Worm (Caenorhabditis elegans) whole organism, mixed stage, embryonic: ENCODE measurements around the gene F13A2.1.

ENCODE experiments used
- M03D4.4 ChIP-seq: sonication (generic microtip); optimal IDR thresholded peaks from 2 replicates; lab custom pipeline; 2017; ENCODE audit warnings: mild to moderate bottlenecking, missing genetic modification characterization, missing compliant biosample characterization
- bed-3 ChIP-seq: fragments of 200-800 bp; sonication (Bioruptor generic); optimal IDR thresholded peaks from 3 replicates; lab custom pipeline; 2018; ENCODE audit warnings: mild to moderate bottlenecking, missing genetic modification characterization, moderate library complexity, missing compliant biosample characterization
- ceh-39 ChIP-seq: fragments of 150-350 bp; optimal IDR thresholded peaks from 2 replicates; lab custom pipeline; 2014; ENCODE audit warnings: missing biosample characterization, missing genetic modification characterization
- ceh-43 ChIP-seq: fragments of 200-800 bp; sonication (Bioruptor generic); optimal IDR thresholded peaks from 2 replicates; lab custom pipeline; 2018; ENCODE audit warnings: mild to moderate bottlenecking, missing genetic modification characterization, moderate library complexity, missing compliant biosample characterization
- ceh-83 ChIP-seq: fragments of 200-800 bp; sonication (Bioruptor generic); optimal IDR thresholded peaks from 2 replicates; lab custom pipeline; 2018; ENCODE audit warnings: mild to moderate bottlenecking, missing genetic modification characterization, missing compliant biosample characterization
- ces-1 ChIP-seq: fragments of 150-350 bp; optimal IDR thresholded peaks from 2 replicates; lab custom pipeline; 2014; ENCODE audit warnings: missing biosample characterization, missing genetic modification reagents, missing genetic modification characterization
- cnd-1 ChIP-seq: fragments of 200-800 bp; sonication (Bioruptor generic); optimal IDR thresholded peaks from 2 replicates; lab custom pipeline; 2018; ENCODE audit warnings: mild to moderate bottlenecking, missing genetic modification characterization, missing compliant biosample characterization
- drap-1 ChIP-seq: fragments of 200-800 bp; sonication (Bioruptor generic); optimal IDR thresholded peaks from 3 replicates; lab custom pipeline; 2018; ENCODE audit warnings: mild to moderate bottlenecking, missing genetic modification characterization, missing compliant biosample characterization
- elt-1 ChIP-seq: sonication (generic microtip); optimal IDR thresholded peaks from 2 replicates; lab custom pipeline; 2017; ENCODE audit warnings: missing genetic modification characterization, mild to moderate bottlenecking, missing compliant biosample characterization, antibody characterized with exemption, moderate library complexity, borderline replicate concordance; ENCODE audit not compliant: insufficient read depth
- elt-3 ChIP-seq: fragments of 150-350 bp; optimal IDR thresholded peaks from 2 replicates; lab custom pipeline; 2014; ENCODE audit warnings: missing biosample characterization, missing genetic modification characterization
- flh-1 ChIP-seq: fragments of 200-800 bp; sonication (Bioruptor generic); optimal IDR thresholded peaks from 2 replicates; lab custom pipeline; 2018; ENCODE audit warnings: mild to moderate bottlenecking, missing genetic modification characterization, moderate library complexity, missing compliant biosample characterization
- ham-2 ChIP-seq: fragments of 200-800 bp; sonication (Bioruptor generic); optimal IDR thresholded peaks from 2 replicates; lab custom pipeline; 2018; ENCODE audit warnings: mild to moderate bottlenecking, missing genetic modification characterization, missing compliant biosample characterization
- hlh-1 ChIP-seq: fragments of 150-350 bp; optimal IDR thresholded peaks from 2 replicates; lab custom pipeline; 2014; ENCODE audit warnings: missing biosample characterization, missing genetic modification reagents, missing genetic modification characterization
- lin-13 ChIP-seq: fragments of 150-350 bp; optimal IDR thresholded peaks from 2 replicates; lab custom pipeline; 2014; ENCODE audit warnings: missing biosample characterization, missing genetic modification characterization
- lin-32 ChIP-seq: fragments of 200-800 bp; sonication (Bioruptor generic); optimal IDR thresholded peaks from 2 replicates; lab custom pipeline; 2018; ENCODE audit warnings: mild to moderate bottlenecking, missing genetic modification characterization, missing compliant biosample characterization
- lsy-2 ChIP-seq: fragments of 150-350 bp; optimal IDR thresholded peaks from 2 replicates; lab custom pipeline; 2014; ENCODE audit warnings: missing biosample characterization, missing genetic modification characterization
- mab-5 ChIP-seq: fragments of 150-350 bp; optimal IDR thresholded peaks from 2 replicates; lab custom pipeline; 2014; ENCODE audit warnings: missing biosample characterization, missing genetic modification characterization
- mep-1 ChIP-seq: fragments of 150-350 bp; optimal IDR thresholded peaks from 2 replicates; lab custom pipeline; 2017; ENCODE audit warnings: missing biosample characterization, missing genetic modification reagents, missing genetic modification characterization, inconsistent platforms
- mls-2 ChIP-seq: sonication (generic microtip); optimal IDR thresholded peaks from 2 replicates; lab custom pipeline; 2016; ENCODE audit warnings: mild to moderate bottlenecking, missing genetic modification characterization, moderate library complexity, missing compliant biosample characterization
- nhr-12 ChIP-seq: fragments of 150-350 bp; optimal IDR thresholded peaks from 2 replicates; lab custom pipeline; 2014; ENCODE audit warnings: missing biosample characterization, missing genetic modification characterization
- nhr-2 ChIP-seq: fragments of 150-350 bp; optimal IDR thresholded peaks from 2 replicates; lab custom pipeline; 2014; ENCODE audit warnings: missing biosample characterization, missing genetic modification characterization
- nhr-237 ChIP-seq: fragments of 150-350 bp; optimal IDR thresholded peaks from 2 replicates; lab custom pipeline; 2014; ENCODE audit warnings: missing biosample characterization, missing genetic modification characterization
- pha-4 ChIP-seq: fragments of 150-350 bp; optimal IDR thresholded peaks from 2 replicates; lab custom pipeline; 2018; ENCODE audit warnings: missing biosample characterization, missing genetic modification reagents, missing genetic modification characterization
- snpc-4 ChIP-seq: fragments of 150-350 bp; optimal IDR thresholded peaks from 2 replicates; lab custom pipeline; 2014; ENCODE audit warnings: missing biosample characterization, missing genetic modification characterization
- sptf-1 ChIP-seq: sonication (generic microtip); optimal IDR thresholded peaks from 2 replicates; lab custom pipeline; 2017; ENCODE audit warnings: mild to moderate bottlenecking, missing genetic modification characterization, moderate library complexity, missing compliant biosample characterization
- unc-120 ChIP-seq: sonication (generic microtip); optimal IDR thresholded peaks from 2 replicates; lab custom pipeline; 2017; ENCODE audit warnings: missing genetic modification characterization, missing compliant biosample characterization; ENCODE audit not compliant: poor library complexity, severe bottlenecking
- unc-39 ChIP-seq: fragments of 150-350 bp; optimal IDR thresholded peaks from 2 replicates; lab custom pipeline; 2014; ENCODE audit warnings: missing biosample characterization, missing genetic modification characterization
- unc-62 ChIP-seq: fragments of 150-350 bp; optimal IDR thresholded peaks from 2 replicates; lab custom pipeline; 2014; ENCODE audit warnings: missing biosample characterization, missing genetic modification reagents, missing genetic modification characterization
- zip-8 ChIP-seq: fragments of 150-350 bp; optimal IDR thresholded peaks from 2 replicates; lab custom pipeline; 2014; ENCODE audit warnings: missing biosample characterization, missing genetic modification characterization

Gene F13A2.1

DNA sequence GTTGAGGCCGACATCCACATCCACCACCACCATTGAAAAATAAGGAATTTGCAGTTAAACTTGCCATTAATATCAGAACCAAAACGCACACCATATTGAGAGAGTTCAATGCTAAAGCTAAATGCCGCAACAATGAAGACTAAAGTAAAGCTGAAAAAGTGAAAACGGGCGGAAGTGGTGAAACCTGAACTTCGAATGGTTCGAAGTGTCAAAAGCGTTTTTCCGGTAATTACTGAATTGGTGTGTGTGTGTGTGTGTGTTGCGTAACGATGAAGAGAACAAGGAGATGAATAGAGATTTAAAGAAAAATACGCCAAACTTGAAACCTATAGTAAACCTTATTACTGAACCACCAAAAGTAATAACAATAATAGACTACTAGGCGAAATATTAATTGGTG lies 17.7 kb downstream of the F13A2.1 start, which contains the start of gene grl-13:
TSS of gene grl-13 (minus strand) at position 101 of the 400 bp plus-strand sequence.
- TF ChIP-seq snpc-4 (no peak), elt-3 (no peak), mab-5 (tag; lab: Kevin White, UChicago) (no peak), mls-2 (tag; lab: Kevin White, UChicago) (no peak), ceh-43 (GFP tag; lab: Kevin White, UChicago) (no peak)

DNA sequence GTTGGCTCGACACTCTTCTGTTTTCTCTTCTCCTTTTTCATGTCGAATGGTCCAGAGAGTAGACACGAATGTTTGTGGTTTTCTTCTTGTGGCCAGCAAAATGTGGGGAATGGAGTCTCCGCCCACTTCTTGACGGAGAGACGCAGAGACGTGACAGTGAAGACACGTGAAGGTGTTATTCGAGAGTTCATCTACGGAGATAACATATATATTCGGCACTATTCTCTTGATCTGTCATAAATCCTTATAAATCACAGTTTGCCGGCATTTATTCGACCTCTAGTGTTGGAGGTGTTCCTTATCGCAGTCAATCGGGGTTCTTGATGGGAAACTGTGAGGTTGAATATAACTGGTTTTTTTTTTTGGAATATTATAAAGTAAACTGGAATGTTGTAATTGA lies 20.7 kb downstream of the F13A2.1 start, which contains the start of gene F32D1.3:
TSS of gene F32D1.3 (minus strand) at position 65 of the 400 bp plus-strand sequence.
- TF ChIP-seq nhr-2 (peak; percentile 19), ham-2 (GFP tag; lab: Kevin White, UChicago) (no peak), elt-1 (tag; lab: Kevin White, UChicago) (peak; percentile 69), unc-62 (GFP tag; lab: Kevin White, UChicago) (peak; percentile 51), ceh-83 (GFP tag; lab: Kevin White, UChicago) (no peak), hlh-1 (tag; lab: Kevin White, UChicago) (no peak), elt-3 (peak; percentile 37), sptf-1 (tag; lab: Kevin White, UChicago) (no peak)

DNA sequence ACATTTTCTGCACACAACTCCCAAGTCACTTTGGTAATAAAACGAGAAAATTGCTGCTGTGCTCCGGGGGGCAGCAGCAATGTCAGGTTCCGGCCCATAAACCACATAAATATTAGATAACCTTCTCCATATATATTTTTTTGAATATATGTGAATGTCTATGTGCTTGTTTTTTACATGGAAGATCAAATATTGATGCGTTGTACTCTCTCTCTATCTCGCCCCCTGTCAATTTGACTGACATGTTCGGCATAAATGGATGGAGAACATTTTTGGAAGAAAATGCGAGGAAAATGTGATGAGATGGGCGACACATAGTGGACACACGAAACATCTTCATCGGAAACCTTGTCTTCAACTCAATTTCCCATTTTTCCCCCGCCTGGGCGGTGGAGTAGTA lies 22.2 kb downstream of the F13A2.1 start:
- peak; percentile 42 for TF ChIP-seq unc-62 (GFP tag; lab: Kevin White, UChicago)
- TF ChIP-seq nhr-237 (tag; lab: Kevin White, UChicago), result no peak
- TF ChIP-seq, all 35 proteins: peak for 1

DNA sequence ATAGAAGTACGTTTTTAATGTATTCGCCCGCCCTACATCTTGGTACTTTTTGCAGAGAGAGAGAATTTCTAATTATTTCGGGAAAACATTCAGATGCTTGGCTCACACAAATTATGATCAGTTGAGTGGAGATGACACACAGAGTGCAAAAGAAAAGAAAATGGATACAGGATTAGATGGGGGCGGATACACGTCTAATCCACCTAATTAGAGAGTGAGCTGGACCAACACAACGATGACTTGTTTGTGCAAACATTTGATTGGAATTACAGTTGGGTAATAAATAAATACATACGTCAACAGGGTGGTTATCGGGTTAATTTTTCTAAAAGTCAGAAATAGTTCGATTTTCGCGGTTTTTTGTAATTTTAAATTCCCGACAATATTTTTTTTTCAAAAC lies 23.1 kb downstream of the F13A2.1 start:
- TF ChIP-seq pha-4 (tag; lab: Kevin White, UChicago) (no peak), elt-1 (tag; lab: Kevin White, UChicago) (no peak), ces-1 (GFP tag; lab: Kevin White, UChicago) (peak; percentile 80), nhr-237 (tag; lab: Kevin White, UChicago) (no peak), nhr-2 (no peak), mls-2 (tag; lab: Kevin White, UChicago) (peak; percentile 26), nhr-12 (tag; lab: Kevin White, UChicago) (no peak), lin-32 (GFP tag; lab: Kevin White, UChicago) (no peak), elt-3 (no peak), ceh-83 (GFP tag; lab: Kevin White, UChicago) (no peak), unc-39 (tag; lab: Kevin White, UChicago) (no peak), M03D4.4 (tag; lab: Kevin White, UChicago) (no peak), bed-3 (GFP tag; lab: Kevin White, UChicago) (no peak), unc-120 (no peak)

DNA sequence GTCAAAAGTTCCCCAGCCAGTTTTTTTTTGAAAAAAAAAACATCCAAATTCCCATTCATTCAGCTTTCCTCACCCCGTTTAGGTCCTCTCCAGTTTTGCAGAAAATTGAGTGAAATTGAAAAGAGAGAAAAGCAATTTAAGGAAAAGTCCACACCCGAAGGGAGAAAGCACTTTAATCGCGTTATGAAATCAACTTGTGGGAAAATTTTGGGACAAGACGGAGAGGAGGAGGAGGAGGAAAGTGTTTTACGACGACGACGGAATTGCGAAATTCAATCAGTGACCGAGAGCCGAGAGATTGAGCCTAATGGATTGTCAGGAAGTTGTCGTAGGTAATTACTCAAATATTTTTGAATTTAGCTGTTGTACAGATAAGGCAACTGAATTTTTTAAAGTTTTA lies 24.8 kb downstream of the F13A2.1 start:
- peak; percentile 35 for TF ChIP-seq unc-62 (GFP tag; lab: Kevin White, UChicago)
- TF ChIP-seq ces-1 (GFP tag; lab: Kevin White, UChicago), result peak; percentile 100
- TF ChIP-seq elt-3, result no peak

DNA sequence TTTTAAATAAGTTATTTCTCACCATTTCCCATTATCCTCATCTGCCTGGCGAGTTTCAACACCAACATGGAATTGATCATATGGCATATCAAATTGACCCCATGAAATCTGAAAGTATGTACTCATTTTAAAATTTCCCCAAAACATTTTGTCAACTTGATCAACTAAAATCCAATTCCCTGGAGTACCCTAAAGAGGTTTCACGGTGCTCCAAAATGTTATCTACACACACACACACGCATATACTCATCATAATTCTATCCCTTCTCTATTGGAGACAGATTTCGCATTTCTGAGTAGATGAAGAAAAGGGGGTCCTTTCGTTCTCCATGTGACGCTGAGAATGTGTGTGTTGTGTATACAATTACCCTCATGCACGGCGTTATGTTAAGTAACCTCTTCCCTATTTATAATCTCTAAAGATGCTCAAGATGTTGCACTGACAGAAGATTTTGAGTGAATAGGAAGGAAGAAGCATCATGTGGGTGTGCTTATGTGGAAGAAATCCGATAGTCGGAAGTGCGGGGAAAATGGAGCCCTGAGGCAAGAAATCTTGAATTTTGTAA lies 26.1 kb downstream of the F13A2.1 start:
- TF ChIP-seq flh-1 (no peak), drap-1 (GFP tag; lab: Kevin White, UChicago) (no peak), ceh-39 (tag; lab: Kevin White, UChicago) (no peak), ces-1 (GFP tag; lab: Kevin White, UChicago) (peak; percentile 94)

DNA sequence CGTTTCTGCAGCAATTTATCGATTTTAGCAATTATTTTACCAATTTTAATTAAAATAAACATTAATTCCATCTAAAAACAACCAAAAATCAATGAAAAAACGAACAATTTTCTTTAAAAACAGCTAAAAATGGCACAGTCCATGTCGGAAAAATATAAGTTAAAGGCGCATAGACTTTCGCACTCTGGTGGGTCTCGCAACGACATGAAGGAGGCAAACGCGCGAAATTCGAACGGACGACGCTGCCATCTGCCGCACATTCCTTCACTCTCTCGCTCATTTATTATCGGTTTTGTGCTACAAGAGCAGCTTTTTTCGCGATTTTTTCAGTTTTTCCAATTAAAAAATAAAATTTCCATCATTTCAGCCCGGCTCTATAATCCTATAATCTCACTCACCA lies 35.4 kb downstream of the F13A2.1 start, which contains the start of gene mcm-7:
TSS of gene mcm-7 (plus strand) at position 368 of the 400 bp plus-strand sequence.
- TF ChIP-seq zip-8, result no peak
- TF ChIP-seq lsy-2 (tag; lab: Kevin White, UChicago), result peak; percentile 74
- peak; percentile 59 for TF ChIP-seq hlh-1 (tag; lab: Kevin White, UChicago)
- TF ChIP-seq lin-13 (tag; lab: Kevin White, UChicago), result peak; percentile 68
- peak; percentile 1 for TF ChIP-seq nhr-237 (tag; lab: Kevin White, UChicago)
- TF ChIP-seq pha-4 (tag; lab: Kevin White, UChicago), result peak; percentile 78
- TF ChIP-seq cnd-1 (tag; lab: Kevin White, UChicago), result peak; percentile 50
- no peak for TF ChIP-seq unc-39 (tag; lab: Kevin White, UChicago)
- no peak for TF ChIP-seq ceh-43 (GFP tag; lab: Kevin White, UChicago)
- TF ChIP-seq drap-1 (GFP tag; lab: Kevin White, UChicago), result no peak
- TF ChIP-seq sptf-1 (tag; lab: Kevin White, UChicago), result no peak
- peak; percentile 64 for TF ChIP-seq ceh-39 (tag; lab: Kevin White, UChicago)
- TF ChIP-seq mep-1 (tag; lab: Kevin White, UChicago), result peak; percentile 40
